Fruit fly (Drosophila melanogaster) whole organism, embryonic: ENCODE data around the gene CG31265.

Experiments
- B-H2 ChIP-seq: fragments of 200-800 bp; sonication (Bioruptor generic); optimal IDR thresholded peaks from 2 replicates; lab custom pipeline; 2018; ENCODE audit warnings: missing biosample characterization, mild to moderate bottlenecking, missing genetic modification characterization
- CG12071 ChIP-seq: fragments of 200-800 bp; sonication (Bioruptor generic); optimal IDR thresholded peaks from 3 replicates; lab custom pipeline; 2018; ENCODE audit warnings: missing biosample characterization, mild to moderate bottlenecking, missing genetic modification characterization
- CG13894 ChIP-seq: fragments of 200-800 bp; sonication (Bioruptor generic); optimal IDR thresholded peaks from 3 replicates; lab custom pipeline; 2018; ENCODE audit warnings: missing biosample characterization, mild to moderate bottlenecking, missing genetic modification characterization, moderate library complexity
- CG14965 ChIP-seq: fragments of 200-800 bp; sonication (Bioruptor generic); optimal IDR thresholded peaks from 2 replicates; lab custom pipeline; 2016; ENCODE audit warnings: missing biosample characterization, missing genetic modification characterization, borderline replicate concordance
- CG18011 ChIP-seq: fragments of 200-800 bp; sonication (Bioruptor generic); optimal IDR thresholded peaks from 2 replicates; lab custom pipeline; 2017; ENCODE audit warnings: missing biosample characterization, missing genetic modification characterization, mild to moderate bottlenecking, moderate library complexity, missing genotype
- CG2129 ChIP-seq: fragments of 200-800 bp; sonication (Bioruptor generic); IDR thresholded peaks from 2 replicates; pipeline ENCODE4 v1.3.6; 2022; ENCODE audit warnings: missing biosample characterization, missing genetic modification characterization; ENCODE audit not compliant: partially characterized antibody
- CG2889 ChIP-seq: fragments of 200-800 bp; sonication (Bioruptor generic); IDR thresholded peaks from 3 replicates; pipeline ENCODE4 v1.3.6; 2022; ENCODE audit warnings: missing biosample characterization, missing genetic modification characterization
- CG31388 ChIP-seq: fragments of 200-800 bp; sonication (Bioruptor generic); optimal IDR thresholded peaks from 2 replicates; lab custom pipeline; 2016; ENCODE audit warnings: missing biosample characterization, missing genetic modification characterization
- CG34376 ChIP-seq: fragments of 200-800 bp; sonication (Bioruptor generic); optimal IDR thresholded peaks from 2 replicates; lab custom pipeline; 2018; ENCODE audit warnings: missing biosample characterization, mild to moderate bottlenecking, missing genetic modification characterization
- CG34422 ChIP-seq: fragments of 200-800 bp; sonication (Bioruptor generic); IDR thresholded peaks from 3 replicates; pipeline ENCODE4 v1.3.6; 2022; ENCODE audit warnings: missing biosample characterization, missing genetic modification characterization
- CG4617 ChIP-seq: fragments of 200-800 bp; sonication (Bioruptor generic); optimal IDR thresholded peaks from 3 replicates; lab custom pipeline; 2016; ENCODE audit warnings: missing biosample characterization, missing genetic modification characterization, borderline replicate concordance
- CG7928 ChIP-seq: fragments of 200-800 bp; sonication (Bioruptor generic); optimal IDR thresholded peaks from 2 replicates; lab custom pipeline; 2017; ENCODE audit warnings: missing biosample characterization, mild to moderate bottlenecking, missing genetic modification characterization
- CG8359 ChIP-seq: fragments of 200-800 bp; sonication (Bioruptor generic); optimal IDR thresholded peaks from 2 replicates; lab custom pipeline; 2017; ENCODE audit warnings: missing biosample characterization, mild to moderate bottlenecking, missing genetic modification characterization, borderline replicate concordance
- CG8388 ChIP-seq: fragments of 200-800 bp; sonication (Bioruptor generic); optimal IDR thresholded peaks from 2 replicates; lab custom pipeline; 2019; ENCODE audit warnings: missing biosample characterization, mild to moderate bottlenecking, missing genetic modification characterization, moderate library complexity
- CG8924 ChIP-seq: fragments of 200-800 bp; optimal IDR thresholded peaks from 3 replicates; lab custom pipeline; 2019; ENCODE audit warnings: missing biosample characterization, mild to moderate bottlenecking, missing genetic modification characterization, moderate library complexity
- CG9215 ChIP-seq: fragments of 200-800 bp; sonication (Bioruptor generic); IDR thresholded peaks from 2 replicates; pipeline ENCODE4 v1.3.6; 2022; ENCODE audit warnings: missing biosample characterization, missing genetic modification characterization
- CG9876 ChIP-seq: fragments of 200-800 bp; sonication (Bioruptor generic); optimal IDR thresholded peaks from 2 replicates; lab custom pipeline; 2016; ENCODE audit warnings: missing biosample characterization, missing genetic modification characterization
- Camta ChIP-seq: fragments of 200-800 bp; sonication (Bioruptor generic); optimal IDR thresholded peaks from 2 replicates; lab custom pipeline; 2016; ENCODE audit warnings: missing biosample characterization, missing genetic modification characterization
- D19A ChIP-seq: fragments of 200-800 bp; optimal IDR thresholded peaks from 3 replicates; lab custom pipeline; 2019; ENCODE audit warnings: missing biosample characterization, mild to moderate bottlenecking, missing genetic modification characterization, moderate library complexity
- Dad ChIP-seq: fragments of 200-800 bp; sonication (Bioruptor generic); optimal IDR thresholded peaks from 3 replicates; lab custom pipeline; 2016; ENCODE audit warnings: missing biosample characterization, missing genetic modification characterization
- Dek ChIP-seq: fragments of 200-800 bp; sonication (Bioruptor generic); optimal IDR thresholded peaks from 3 replicates; lab custom pipeline; 2019; ENCODE audit warnings: missing biosample characterization, mild to moderate bottlenecking, missing genetic modification characterization, moderate library complexity
- Eip74EF ChIP-seq, 2 experiments: fragments of 200-800 bp in 1 of 2; fragments of >200 bp in 1 of 2; sonication (Bioruptor generic) in 1 of 2; optimal IDR thresholded peaks; 2 replicates each; lab custom pipeline; 2017 to 2019; ENCODE audit warnings: missing biosample characterization in 2 of 2, missing genetic modification characterization in 2 of 2, mild to moderate bottlenecking in 1 of 2, moderate library complexity in 1 of 2
- Fer1 ChIP-seq: fragments of 200-800 bp; sonication (Bioruptor generic); optimal IDR thresholded peaks from 2 replicates; lab custom pipeline; 2017; ENCODE audit warnings: missing biosample characterization, mild to moderate bottlenecking, missing genetic modification characterization
- Gug ChIP-seq: fragments of 200-800 bp; sonication (Bioruptor generic); IDR thresholded peaks from 4 replicates; pipeline ENCODE4 v1.3.6; 2022; ENCODE audit warnings: missing biosample characterization, missing genetic modification characterization
- Hr3 ChIP-seq: fragments of 200-800 bp; sonication (Bioruptor generic); optimal IDR thresholded peaks from 3 replicates; lab custom pipeline; 2016; ENCODE audit warnings: missing biosample characterization, missing genetic modification characterization
- Lhr ChIP-seq: fragments of 200-800 bp; sonication (Bioruptor generic); optimal IDR thresholded peaks from 3 replicates; lab custom pipeline; 2017; ENCODE audit warnings: mild to moderate bottlenecking, missing biosample characterization, missing genetic modification reagents, missing genetic modification characterization
- Max ChIP-seq: fragments of 200-800 bp; sonication (Bioruptor generic); optimal IDR thresholded peaks from 2 replicates; lab custom pipeline; 2016; ENCODE audit warnings: missing biosample characterization, mild to moderate bottlenecking, missing genetic modification characterization
- Rfx ChIP-seq: fragments of 200-800 bp; sonication (Bioruptor generic); IDR thresholded peaks from 2 replicates; pipeline ENCODE4 v1.3.6; 2022; ENCODE audit warnings: missing biosample characterization, missing genetic modification characterization
- Side ChIP-seq: fragments of 200-800 bp; sonication (Bioruptor generic); optimal IDR thresholded peaks from 2 replicates; lab custom pipeline; 2016; ENCODE audit warnings: missing biosample characterization, missing genetic modification characterization
- Sox102F ChIP-seq: fragments of 200-800 bp; sonication (Bioruptor generic); optimal IDR thresholded peaks from 2 replicates; lab custom pipeline; 2018; ENCODE audit warnings: missing biosample characterization, mild to moderate bottlenecking, missing genetic modification characterization, moderate library complexity
- Sry-β ChIP-seq: fragments of 200-800 bp; sonication (Bioruptor generic); optimal IDR thresholded peaks from 2 replicates; lab custom pipeline; 2018; ENCODE audit warnings: missing biosample characterization, mild to moderate bottlenecking, missing genetic modification characterization, moderate library complexity
- Taf1 ChIP-seq: fragments of 200-800 bp; sonication (Bioruptor generic); IDR thresholded peaks from 2 replicates; pipeline ENCODE4 v1.3.6; 2022; ENCODE audit warnings: missing biosample characterization, missing genetic modification characterization
- Tbp ChIP-seq: fragments of >200 bp; optimal IDR thresholded peaks from 2 replicates; lab custom pipeline; 2018; ENCODE audit warnings: missing biosample characterization, missing genetic modification characterization
- amos ChIP-seq: fragments of 200-800 bp; sonication (Bioruptor generic); IDR thresholded peaks from 2 replicates; pipeline ENCODE4 v1.3.6; 2022; ENCODE audit warnings: missing biosample characterization, missing genetic modification characterization; ENCODE audit not compliant: partially characterized antibody
- aop ChIP-seq: fragments of 200-800 bp; sonication (Bioruptor generic); IDR thresholded peaks from 2 replicates; pipeline ENCODE4 v1.3.6; 2022; ENCODE audit warnings: missing biosample characterization, missing genetic modification characterization
- bab2 ChIP-seq: fragments of 200-800 bp; sonication (Bioruptor generic); optimal IDR thresholded peaks from 2 replicates; lab custom pipeline; 2016; ENCODE audit warnings: missing biosample characterization, missing genetic modification characterization
- dm ChIP-seq: fragments of 200-800 bp; sonication (Bioruptor generic); optimal IDR thresholded peaks from 3 replicates; lab custom pipeline; 2016; ENCODE audit warnings: missing biosample characterization, missing genetic modification characterization
- ewg ChIP-seq: fragments of 200-800 bp; sonication (Bioruptor generic); optimal IDR thresholded peaks from 3 replicates; lab custom pipeline; 2017; ENCODE audit warnings: mild to moderate bottlenecking, missing biosample characterization, missing genetic modification reagents, missing genetic modification characterization
- gro ChIP-seq: fragments of 200-800 bp; sonication (Bioruptor generic); optimal IDR thresholded peaks from 2 replicates; lab custom pipeline; 2016; ENCODE audit warnings: missing biosample characterization, missing genetic modification characterization
- hth ChIP-seq: fragments of >200 bp; optimal IDR thresholded peaks from 2 replicates; lab custom pipeline; 2017; ENCODE audit warnings: inconsistent platforms
- maf-S ChIP-seq: fragments of 200-800 bp; sonication (Bioruptor generic); optimal IDR thresholded peaks from 2 replicates; lab custom pipeline; 2016; ENCODE audit warnings: missing biosample characterization, missing genetic modification characterization
- schlank ChIP-seq: fragments of 200-800 bp; sonication (Bioruptor generic); optimal IDR thresholded peaks from 2 replicates; lab custom pipeline; 2018; ENCODE audit warnings: missing biosample characterization, mild to moderate bottlenecking, missing genetic modification characterization
- sisA ChIP-seq: fragments of 200-800 bp; sonication (Bioruptor generic); IDR thresholded peaks from 2 replicates; pipeline ENCODE4 v1.3.6; 2022; ENCODE audit warnings: missing biosample characterization, missing genetic modification characterization
- slp2 ChIP-seq: fragments of 200-800 bp; sonication (Bioruptor generic); optimal IDR thresholded peaks from 2 replicates; lab custom pipeline; 2016; ENCODE audit warnings: missing biosample characterization, missing genetic modification characterization
- sna ChIP-seq: fragments of 200-800 bp; sonication (Bioruptor generic); IDR thresholded peaks from 2 replicates; pipeline ENCODE4 v1.3.6; 2022; ENCODE audit warnings: missing biosample characterization, missing genetic modification characterization; ENCODE audit not compliant: partially characterized antibody
- tio ChIP-seq: fragments of 200-800 bp; sonication (Bioruptor generic); optimal IDR thresholded peaks from 2 replicates; lab custom pipeline; 2017; ENCODE audit warnings: missing biosample characterization, missing genetic modification characterization, inconsistent platforms
- toy ChIP-seq: fragments of 200-800 bp; sonication (Bioruptor generic); IDR thresholded peaks from 2 replicates; pipeline ENCODE4 v1.3.6; 2022; ENCODE audit warnings: missing biosample characterization, missing genetic modification characterization
- twi ChIP-seq: fragments of 200-800 bp; optimal IDR thresholded peaks from 2 replicates; lab custom pipeline; 2019; ENCODE audit warnings: missing biosample characterization, mild to moderate bottlenecking, missing genetic modification characterization, moderate library complexity
- tx ChIP-seq: fragments of 200-800 bp; sonication (Bioruptor generic); optimal IDR thresholded peaks from 2 replicates; lab custom pipeline; 2016; ENCODE audit warnings: missing biosample characterization, missing genetic modification characterization
- usp ChIP-seq: fragments of >200 bp; optimal IDR thresholded peaks from 2 replicates; lab custom pipeline; 2017; ENCODE audit warnings: missing biosample characterization, missing genetic modification characterization
- zfh2 ChIP-seq: fragments of 200-800 bp; sonication (Bioruptor generic); optimal IDR thresholded peaks from 2 replicates; lab custom pipeline; 2016; ENCODE audit warnings: missing biosample characterization, missing genetic modification characterization

CG31265 gene

dm6 chr3R:17079859-17080255 lies 48.2 kb upstream of the CG31265 start, which contains the start of the genes Keap1 and kuk (continued):
- TF ChIP-seq tx (GFP tag; lab: Kevin White, UChicago) (peak; percentile 51), Taf1 (no peak), CG2889 (GFP tag; lab: Robert Waterston, UW) (0 out of 3 replicates have a peak, but pooled peaks have one; percentile 4), gro (GFP tag; lab: Kevin White, UChicago) (peak; percentile 60), Dek (tag; lab: Kevin White, UChicago) (peak; percentile 52), CG18011 (GFP tag; lab: Kevin White, UChicago) (peak; percentile 34), B-H2 (GFP tag; lab: Kevin White, UChicago) (peak; percentile 61), Sry-β (GFP tag; lab: Kevin White, UChicago) (no peak), slp2 (GFP tag; lab: Kevin White, UChicago) (no peak), Camta (GFP tag; lab: Kevin White, UChicago) (peak; percentile 65), tio (peak; percentile 64), CG34422 (peak; percentile 37; the same call in 2 of the 3 replicates), D19A (no peak), Gug (GFP tag; lab: Robert Waterston, UW) (no peak; the same call in 2 of the 4 replicates), Fer1 (GFP tag; lab: Kevin White, UChicago) (peak; percentile 37), CG12071 (peak; percentile 28), CG9215 (GFP tag; lab: Robert Waterston, UW) (peak; percentile 43), maf-S (peak; percentile 71), CG34376 (GFP tag; lab: Kevin White, UChicago) (no peak), toy (GFP tag; lab: Robert Waterston, UW) (no peak), CG8924 (tag; lab: Kevin White, UChicago) (no peak), CG8388 (no peak), Sox102F (GFP tag; lab: Kevin White, UChicago) (peak; percentile 22), ewg (GFP tag; lab: Kevin White, UChicago) (peak; percentile 58), dm (GFP tag; lab: Kevin White, UChicago) (peak; percentile 86), hth (lab: Kevin White, UChicago) (no peak), usp (no peak), Rfx (GFP tag; lab: Robert Waterston, UW) (peak; percentile 80), CG7928 (GFP tag; lab: Kevin White, UChicago) (peak; percentile 43), CG31388 (no peak), Dad (GFP tag; lab: Kevin White, UChicago) (peak; percentile 43), CG9876 (GFP tag; lab: Kevin White, UChicago) (peak; percentile 24), Hr3 (peak; percentile 64), Tbp (GFP tag; lab: Kevin White, UChicago) (peak; percentile 20), aop (GFP tag; lab: Robert Waterston, UW) (no peak), CG14965 (no peak), CG8359 (no peak), Max (GFP tag; lab: Kevin White, UChicago) (peak; percentile 89), CG13894 (peak; percentile 17), zfh2 (GFP tag; lab: Kevin White, UChicago) (peak; percentile 56), Side (GFP tag; lab: Kevin White, UChicago) (no peak), sna (GFP tag; lab: Robert Waterston, UW) (peak; percentile 72), CG4617 (GFP tag; lab: Kevin White, UChicago) (peak; percentile 86), sisA (GFP tag; lab: Robert Waterston, UW) (peak; percentile 56), schlank (peak; percentile 44), Eip74EF (GFP tag; optimal IDR thresholded peaks at IDR 0.05; lab: Kevin White, UChicago) (no peak), twi (tag; lab: Kevin White, UChicago) (no peak), CG2129 (GFP tag; lab: Robert Waterston, UW) (peak; percentile 66), amos (GFP tag; lab: Robert Waterston, UW) (peak; percentile 84), Lhr (peak; percentile 92), bab2 (GFP tag; lab: Kevin White, UChicago) (peak; percentile 57)
